Worm (Caenorhabditis elegans): ENCODE results near the gene clec-67.

DNA sequence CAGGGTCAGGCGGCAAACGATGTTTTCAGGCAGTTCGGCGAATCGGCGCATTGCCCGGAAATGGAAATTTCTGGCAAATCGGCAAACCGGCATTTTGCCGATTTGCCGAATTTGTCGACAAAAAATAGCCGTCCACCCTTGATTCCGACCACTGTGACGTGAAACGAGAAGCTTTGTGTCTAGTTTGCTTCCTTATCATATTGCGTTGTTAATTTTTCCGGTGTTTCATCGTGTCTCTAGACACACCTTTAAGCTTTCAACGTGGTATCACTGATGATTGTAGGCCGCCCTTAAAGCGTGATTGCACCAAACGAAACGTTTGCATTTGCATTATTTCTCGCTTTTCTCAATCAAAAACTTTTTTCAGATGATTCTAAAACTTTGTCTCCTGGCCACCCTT lies 15.1 kb downstream of the clec-67 start, which contains the start of gene clec-71:
- TF ChIP-seq ceh-82 (tag; optimal IDR thresholded peaks at IDR 0.05) (no peak), nhr-10 (tag; optimal IDR thresholded peaks at IDR 0.05) (no peak), nhr-77 (tag; optimal IDR thresholded peaks at IDR 0.05) (no peak), sma-3 (GFP tag; optimal IDR thresholded peaks at IDR 0.05) (no peak), nhr-237 (tag; optimal IDR thresholded peaks at IDR 0.05) (no peak), dmd-4 (tag; optimal IDR thresholded peaks at IDR 0.05) (no peak), nhr-25 (tag; optimal IDR thresholded peaks at IDR 0.05) (no peak), gmeb-1 (tag; optimal IDR thresholded peaks at IDR 0.05) (no peak), nhr-12 (tag; optimal IDR thresholded peaks at IDR 0.05) (no peak), fos-1 (tag; optimal IDR thresholded peaks at IDR 0.05) (no peak), elt-1 (tag; optimal IDR thresholded peaks at IDR 0.05) (no peak), nhr-129 (tag; optimal IDR thresholded peaks at IDR 0.05) (no peak), ztf-1 (GFP tag; conservative IDR thresholded peaks at IDR 0.05) (no peak), ama-1 (optimal IDR thresholded peaks at IDR 0.05) (no peak)
